Worm (Caenorhabditis elegans) whole organism, L4 larva: ENCODE data around the gene egas-3.

Source experiments
- D1046.2 ChIP-seq: fragments of 200-800 bp; sonication (Bioruptor generic); IDR thresholded peaks from 2 replicates; pipeline ENCODE4 v1.3.6; 2022; ENCODE audit warnings: missing genetic modification characterization, missing compliant biosample characterization
- F10B5.3 ChIP-seq: sonication (generic microtip); optimal IDR thresholded peaks from 2 replicates; lab custom pipeline; 2016; ENCODE audit warnings: mild to moderate bottlenecking, missing genetic modification characterization, missing compliant biosample characterization
- F37D6.2 ChIP-seq: sonication (generic microtip); optimal IDR thresholded peaks from 2 replicates; lab custom pipeline; 2016; ENCODE audit warnings: mild to moderate bottlenecking, missing genetic modification characterization, missing compliant biosample characterization
- T26A8.4 ChIP-seq: fragments of 200-800 bp; sonication (Bioruptor generic); IDR thresholded peaks from 2 replicates; pipeline ENCODE4 v1.3.6; 2022; ENCODE audit warnings: missing genetic modification characterization, missing compliant biosample characterization
- Y5F2A.4 ChIP-seq: fragments of 200-800 bp; sonication (Bioruptor generic); optimal IDR thresholded peaks from 2 replicates; lab custom pipeline; 2018; ENCODE audit warnings: mild to moderate bottlenecking, missing genetic modification characterization, missing compliant biosample characterization
- Y75B8A.6 ChIP-seq: fragments of 200-800 bp; sonication (Bioruptor generic); IDR thresholded peaks from 2 replicates; pipeline ENCODE4 v1.3.6; 2022; ENCODE audit warnings: missing genetic modification reagents, missing genetic modification characterization, missing compliant biosample characterization
- ZK337.2 ChIP-seq: fragments of 200-800 bp; sonication (Bioruptor generic); IDR thresholded peaks from 2 replicates; pipeline ENCODE4 v1.3.6; 2022; ENCODE audit warnings: missing genetic modification reagents, missing genetic modification characterization, missing compliant biosample characterization
- aha-1 ChIP-seq: fragments of 150-350 bp; peaks from one replicate; lab custom pipeline; 2014; ENCODE audit warnings: missing biosample characterization, missing genetic modification characterization
- aly-2 ChIP-seq: sonication (generic microtip); optimal IDR thresholded peaks from 2 replicates; lab custom pipeline; 2018; ENCODE audit warnings: missing biosample characterization, missing genetic modification characterization
- arid-1 ChIP-seq: fragments of 200-800 bp; sonication (Bioruptor generic); conservative IDR thresholded peaks from 2 replicates; pipeline ENCODE4 v1.3.6; 2022; ENCODE audit warnings: missing genetic modification reagents, missing genetic modification characterization, missing compliant biosample characterization
- ceh-20 ChIP-seq: fragments of 200-800 bp; sonication (Bioruptor generic); IDR thresholded peaks from 2 replicates; pipeline ENCODE4 v1.3.6; 2022; ENCODE audit warnings: missing genetic modification reagents, missing genetic modification characterization, missing compliant biosample characterization
- ceh-82 ChIP-seq: sonication (generic microtip); optimal IDR thresholded peaks from 2 replicates; lab custom pipeline; 2017; ENCODE audit warnings: missing biosample characterization, missing genetic modification characterization
- cey-2 ChIP-seq: sonication (generic microtip); optimal IDR thresholded peaks from 3 replicates; lab custom pipeline; 2017; ENCODE audit warnings: missing genetic modification characterization, mild to moderate bottlenecking, missing compliant biosample characterization, antibody characterized with exemption, borderline replicate concordance; ENCODE audit not compliant: insufficient read depth
- daf-16 ChIP-seq, 3 experiments: sonication (generic microtip); optimal IDR thresholded peaks; 2 replicates each; lab custom pipeline; 2016 to 2017; ENCODE audit warnings: missing genetic modification characterization in 3 of 3, missing genetic modification reagents in 3 of 3, mild to moderate bottlenecking in 2 of 3, missing compliant biosample characterization in 2 of 3, missing biosample characterization in 1 of 3, moderate library complexity in 1 of 3
- dmd-6 ChIP-seq: fragments of 200-800 bp; sonication (Bioruptor generic); IDR thresholded peaks from 2 replicates; pipeline ENCODE4 v1.3.6; 2022; ENCODE audit warnings: missing genetic modification reagents, missing genetic modification characterization, missing compliant biosample characterization
- dpl-1 ChIP-seq: fragments of 150-350 bp; optimal IDR thresholded peaks from 2 replicates; lab custom pipeline; 2014; ENCODE audit warnings: missing biosample characterization, missing genetic modification reagents, missing genetic modification characterization
- duxl-1 ChIP-seq: sonication (generic microtip); optimal IDR thresholded peaks from 2 replicates; lab custom pipeline; 2016; ENCODE audit warnings: mild to moderate bottlenecking, missing genetic modification characterization, moderate library complexity, missing compliant biosample characterization; ENCODE audit not compliant: poor library complexity
- egl-27 ChIP-seq: sonication (generic microtip); optimal IDR thresholded peaks from 3 replicates; lab custom pipeline; 2017; ENCODE audit warnings: missing biosample characterization, missing genetic modification reagents, missing genetic modification characterization
- hlh-30 ChIP-seq: sonication (generic microtip); optimal IDR thresholded peaks from 2 replicates; lab custom pipeline; 2017; ENCODE audit warnings: antibody characterized with exemption, mild to moderate bottlenecking, missing genetic modification characterization, missing compliant biosample characterization; ENCODE audit not compliant: insufficient read depth
- hmg-1.1 ChIP-seq: fragments of 200-800 bp; sonication (Bioruptor generic); IDR thresholded peaks from 2 replicates; pipeline ENCODE4 v1.3.6; 2022; ENCODE audit warnings: missing genetic modification reagents, missing genetic modification characterization, missing compliant biosample characterization
- jun-1 ChIP-seq: fragments of 150-350 bp; optimal IDR thresholded peaks from 2 replicates; lab custom pipeline; 2014; ENCODE audit warnings: missing biosample characterization, missing genetic modification reagents, missing genetic modification characterization
- lim-7 ChIP-seq: fragments of 200-800 bp; sonication (Bioruptor generic); IDR thresholded peaks from 2 replicates; pipeline ENCODE4 v1.3.6; 2022; ENCODE audit warnings: missing genetic modification characterization, missing compliant biosample characterization
- lin-13 ChIP-seq: fragments of 150-350 bp; optimal IDR thresholded peaks from 2 replicates; lab custom pipeline; 2014; ENCODE audit warnings: missing biosample characterization, missing genetic modification reagents, missing genetic modification characterization
- lin-15B ChIP-seq: fragments of 150-350 bp; sonication (generic microtip); optimal IDR thresholded peaks from 3 replicates; lab custom pipeline; 2014; ENCODE audit warnings: missing biosample characterization, missing genetic modification characterization
- lin-38 ChIP-seq: fragments of 200-800 bp; sonication (Bioruptor generic); IDR thresholded peaks from 2 replicates; pipeline ENCODE4 v1.3.6; 2022; ENCODE audit warnings: missing genetic modification reagents, missing genetic modification characterization, missing compliant biosample characterization
- lin-39 ChIP-seq: fragments of 150-350 bp; optimal IDR thresholded peaks from 2 replicates; lab custom pipeline; 2014; ENCODE audit warnings: missing biosample characterization, missing genetic modification reagents, missing genetic modification characterization
- lir-3 ChIP-seq: sonication (generic microtip); optimal IDR thresholded peaks from 2 replicates; lab custom pipeline; 2016; ENCODE audit warnings: mild to moderate bottlenecking, missing genetic modification characterization, missing compliant biosample characterization
- madf-5 ChIP-seq, 2 experiments: fragments of 200-800 bp; sonication (Bioruptor generic); IDR thresholded peaks; 2 replicates each; pipeline ENCODE4 v1.3.6; 2022; ENCODE audit warnings: missing compliant biosample characterization in 2 of 2, missing genetic modification characterization in 2 of 2
- madf-9 ChIP-seq: fragments of 200-800 bp; sonication (Bioruptor generic); conservative IDR thresholded peaks from 2 replicates; pipeline ENCODE4 v1.3.6; 2022; ENCODE audit warnings: missing genetic modification reagents, missing genetic modification characterization, missing compliant biosample characterization
- mdl-1 ChIP-seq, 2 experiments: fragments of 150-350 bp in 1 of 2; sonication (generic microtip) in 1 of 2; optimal IDR thresholded peaks; 2 replicates each; lab custom pipeline; 2014 to 2017; ENCODE audit warnings: missing biosample characterization in 2 of 2, missing genetic modification characterization in 2 of 2
- mdt-29 ChIP-seq: fragments of 200-800 bp; sonication (Bioruptor generic); IDR thresholded peaks from 2 replicates; pipeline ENCODE4 v1.3.6; 2022; ENCODE audit warnings: missing genetic modification reagents, missing genetic modification characterization, missing compliant biosample characterization
- mep-1 ChIP-seq: fragments of 150-350 bp; sonication (generic microtip); optimal IDR thresholded peaks from 3 replicates; lab custom pipeline; 2014; ENCODE audit warnings: missing biosample characterization, missing genetic modification characterization
- mxl-2 ChIP-seq: fragments of 200-800 bp; sonication (Bioruptor generic); conservative IDR thresholded peaks from 2 replicates; pipeline ENCODE4 v1.3.6; 2022; ENCODE audit warnings: missing genetic modification reagents, missing genetic modification characterization, missing compliant biosample characterization
- mxl-3 ChIP-seq: fragments of 200-800 bp; sonication (Bioruptor generic); optimal IDR thresholded peaks from 2 replicates; lab custom pipeline; 2018; ENCODE audit warnings: mild to moderate bottlenecking, missing genetic modification characterization, missing compliant biosample characterization
- nhr-10 ChIP-seq: fragments of 150-350 bp; optimal IDR thresholded peaks from 2 replicates; lab custom pipeline; 2014; ENCODE audit warnings: missing biosample characterization, missing genetic modification characterization
- nhr-28 ChIP-seq: fragments of 150-350 bp; optimal IDR thresholded peaks from 2 replicates; lab custom pipeline; 2014; ENCODE audit warnings: missing biosample characterization, missing genetic modification characterization
- nhr-41 ChIP-seq: fragments of 200-800 bp; sonication (Bioruptor generic); IDR thresholded peaks from 2 replicates; pipeline ENCODE4 v1.3.6; 2022; ENCODE audit warnings: missing genetic modification reagents, missing genetic modification characterization, missing compliant biosample characterization
- pha-4 ChIP-seq, 2 experiments: fragments of 150-350 bp in 1 of 2; fragments of 200-800 bp in 1 of 2; sonication (Bioruptor generic) in 1 of 2; IDR thresholded peaks in 1 of 2; optimal IDR thresholded peaks in 1 of 2; 2 replicates each; pipeline versions ENCODE4 v1.3.6 to Lab custom; 2014 to 2022; ENCODE audit warnings: missing genetic modification characterization in 2 of 2, missing genetic modification reagents in 2 of 2, missing biosample characterization in 1 of 2, missing compliant biosample characterization in 1 of 2
- php-3 ChIP-seq: fragments of 200-800 bp; sonication (Bioruptor generic); IDR thresholded peaks from 2 replicates; pipeline ENCODE4 v1.3.6; 2022; ENCODE audit warnings: missing genetic modification reagents, missing genetic modification characterization, missing compliant biosample characterization
- pqm-1 ChIP-seq: sonication (generic microtip); optimal IDR thresholded peaks from 2 replicates; lab custom pipeline; 2017; ENCODE audit warnings: missing biosample characterization, missing genetic modification characterization
- rbr-2 ChIP-seq: sonication (generic microtip); optimal IDR thresholded peaks from 2 replicates; lab custom pipeline; 2016; ENCODE audit warnings: missing genotype, missing genetic modification characterization, missing compliant biosample characterization
- sdz-12 ChIP-seq: fragments of 200-800 bp; sonication (Bioruptor generic); optimal IDR thresholded peaks from 2 replicates; lab custom pipeline; 2018; ENCODE audit warnings: mild to moderate bottlenecking, missing genetic modification characterization, missing compliant biosample characterization
- set-16 ChIP-seq: fragments of 200-800 bp; sonication (Bioruptor generic); IDR thresholded peaks from 2 replicates; pipeline ENCODE4 v1.3.6; 2022; ENCODE audit warnings: missing genetic modification reagents, missing genetic modification characterization, missing compliant biosample characterization
- spr-1 ChIP-seq: sonication (generic microtip); optimal IDR thresholded peaks from 2 replicates; lab custom pipeline; 2016; ENCODE audit warnings: mild to moderate bottlenecking, missing genetic modification characterization, missing compliant biosample characterization
- unc-39 ChIP-seq: sonication (generic microtip); optimal IDR thresholded peaks from 2 replicates; lab custom pipeline; 2017; ENCODE audit warnings: missing biosample characterization, missing genetic modification characterization
- unc-62 ChIP-seq, 3 experiments: fragments of 150-350 bp in 1 of 3; sonication (generic microtip); optimal IDR thresholded peaks in 2 of 3; peaks in 1 of 3; 1 replicate in 1 of 3; 2 replicates in 2 of 3; lab custom pipeline; 2014 to 2017; ENCODE audit warnings: missing biosample characterization in 3 of 3, missing genetic modification characterization in 3 of 3, missing genetic modification reagents in 3 of 3, missing genotype in 1 of 3
- vab-7 ChIP-seq: fragments of 200-800 bp; sonication (Bioruptor generic); IDR thresholded peaks from 2 replicates; pipeline ENCODE4 v1.3.6; 2022; ENCODE audit warnings: missing genetic modification reagents, missing genetic modification characterization, missing compliant biosample characterization
- zag-1 ChIP-seq: fragments of 150-350 bp; optimal IDR thresholded peaks from 2 replicates; lab custom pipeline; 2014; ENCODE audit warnings: missing biosample characterization, missing genetic modification characterization
- zip-2 ChIP-seq: fragments of 150-350 bp; optimal IDR thresholded peaks from 2 replicates; lab custom pipeline; 2014; ENCODE audit warnings: missing biosample characterization, missing genetic modification characterization
- ztf-11 ChIP-seq: fragments of 150-350 bp; optimal IDR thresholded peaks from 2 replicates; lab custom pipeline; 2014; ENCODE audit warnings: missing biosample characterization, missing genetic modification characterization

egas-3 gene

DNA sequence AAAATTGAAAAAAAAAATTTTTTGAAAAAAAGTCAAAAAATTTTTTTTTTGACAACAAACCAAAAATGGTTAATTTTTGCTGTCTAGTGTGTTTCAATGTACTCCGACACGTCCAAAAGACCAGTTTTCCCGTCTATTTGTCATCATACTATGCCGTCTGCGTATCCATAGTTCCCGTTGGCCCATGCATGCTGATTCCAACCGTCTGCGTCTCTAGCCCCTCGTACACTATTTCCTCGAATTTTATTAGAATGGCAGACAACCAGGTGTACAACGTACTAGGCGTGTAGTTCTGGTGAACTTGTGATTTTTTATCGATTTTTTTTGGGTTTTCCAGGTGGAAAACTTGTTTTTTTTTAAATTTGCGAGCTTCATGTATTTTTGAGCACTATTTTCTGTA, 21.6 kb downstream of the egas-3 start (continued):
- TF ChIP-seq duxl-1 (tag; lab: Kevin White, UChicago) = peak; percentile 62
- TF ChIP-seq F37D6.2 (tag; lab: Kevin White, UChicago) = no peak
- peak; percentile 40 for TF ChIP-seq rbr-2
- TF ChIP-seq ceh-20 (GFP tag; lab: Robert Waterston, UW) = peak; percentile 53; the same call in 1 of the 2 replicates
- no peak for TF ChIP-seq cey-2
- TF ChIP-seq lin-38 (GFP tag; lab: Robert Waterston, UW) = peak; percentile 16; the same call in 1 of the 2 replicates
- TF ChIP-seq nhr-28 (tag; lab: Kevin White, UChicago) = peak; percentile 84
- no peak for TF ChIP-seq D1046.2
- TF ChIP-seq set-16 (GFP tag; lab: Robert Waterston, UW) = no peak
- TF ChIP-seq arid-1 (GFP tag; lab: Robert Waterston, UW) = no peak
- no peak for TF ChIP-seq lin-15B (tag; lab: Kevin White, UChicago)
- no peak for TF ChIP-seq madf-5 (GFP tag; IDR thresholded peaks at IDR 0.05; lab: Robert Waterston, UW)
- peak; percentile 52; the same call in 1 of the 2 replicates for TF ChIP-seq T26A8.4
- TF ChIP-seq madf-9 (GFP tag; lab: Robert Waterston, UW) = no peak
- TF ChIP-seq dpl-1 (GFP tag; lab: Kevin White, UChicago) = peak; percentile 23
- TF ChIP-seq Y75B8A.6 (GFP tag; lab: Robert Waterston, UW) = no peak
- TF ChIP-seq mxl-2 = no peak
- TF ChIP-seq unc-62 (GFP tag; optimal IDR thresholded peaks at IDR 0.05 in 1 of 2; lab: Kevin White, UChicago) = peak in 1 of 2 experiments; percentile 99
- no peak for TF ChIP-seq unc-62 (tag; optimal IDR thresholded peaks at IDR 0.05; lab: Kevin White, UChicago)
- TF ChIP-seq nhr-41 (GFP tag; lab: Robert Waterston, UW) = no peak
- TF ChIP-seq php-3 = 0 out of 2 replicates have a peak, but pooled peaks have one; percentile 6
- no peak for TF ChIP-seq ZK337.2
- no peak for TF ChIP-seq zip-2 (tag; lab: Kevin White, UChicago)
- no peak for TF ChIP-seq zag-1 (tag; lab: Kevin White, UChicago)
- no peak for TF ChIP-seq lir-3 (tag; lab: Kevin White, UChicago)
- TF ChIP-seq egl-27 (tag; lab: Kevin White, UChicago) = no peak
- TF ChIP-seq pha-4 (GFP tag; IDR thresholded peaks at IDR 0.05; lab: Robert Waterston, UW) = peak; percentile 60
- TF ChIP-seq pha-4 (tag; optimal IDR thresholded peaks at IDR 0.05; lab: Kevin White, UChicago) = no peak
- no peak for TF ChIP-seq aha-1 (tag; lab: Kevin White, UChicago)
- TF ChIP-seq aly-2 (tag; lab: Kevin White, UChicago) = no peak
- peak; percentile 75 for TF ChIP-seq dmd-6 (GFP tag; lab: Robert Waterston, UW)
- no peak for TF ChIP-seq ztf-11 (tag; lab: Kevin White, UChicago)
- peak; percentile 10 for TF ChIP-seq jun-1 (tag; lab: Kevin White, UChicago)
- TF ChIP-seq F10B5.3 (tag; lab: Kevin White, UChicago) = no peak
- no peak for TF ChIP-seq mdt-29 (GFP tag; lab: Robert Waterston, UW)
- TF ChIP-seq nhr-10 = no peak
- TF ChIP-seq mxl-3 (GFP tag; lab: Kevin White, UChicago) = peak; percentile 79
- TF ChIP-seq mep-1 = peak; percentile 72
- peak; percentile 90 for TF ChIP-seq hlh-30 (tag; lab: Kevin White, UChicago)
- TF ChIP-seq hmg-1.1 (GFP tag; lab: Robert Waterston, UW) = peak; percentile 68; the same call in 1 of the 2 replicates
- peak; percentile 43 for TF ChIP-seq pqm-1
- peak; percentile 23 for TF ChIP-seq lin-13 (GFP tag; lab: Kevin White, UChicago)
- no peak for TF ChIP-seq Y5F2A.4
- no peak for TF ChIP-seq sdz-12
- no peak for TF ChIP-seq ceh-82 (tag; lab: Kevin White, UChicago)
- peak; percentile 59 to 82 for TF ChIP-seq mdl-1 (tag; optimal IDR thresholded peaks at IDR 0.05; lab: Kevin White, UChicago)
- no peak for TF ChIP-seq spr-1 (tag; lab: Kevin White, UChicago)
- no peak for TF ChIP-seq lin-39 (tag; lab: Kevin White, UChicago)
- no peak for TF ChIP-seq unc-39 (tag; lab: Kevin White, UChicago)
- TF ChIP-seq daf-16 (GFP tag; optimal IDR thresholded peaks at IDR 0.05; lab: Kevin White, UChicago) = peak in 1 of 2 experiments; percentile 1
- peak; percentile 82 for TF ChIP-seq daf-16 (tag; optimal IDR thresholded peaks at IDR 0.05; lab: Kevin White, UChicago)
- TF ChIP-seq vab-7 = no peak
- no peak for TF ChIP-seq lim-7 (GFP tag; lab: Robert Waterston, UW)
